Worm (Caenorhabditis elegans) whole organism, late embryonic: Measurements from ENCODE around the gene B0507.6.

Experiments used
- C38D4.7 ChIP-seq: fragments of 200-800 bp; sonication (Bioruptor generic); optimal IDR thresholded peaks from 2 replicates; lab custom pipeline; 2018; ENCODE audit warnings: mild to moderate bottlenecking, missing genetic modification characterization, moderate library complexity, missing compliant biosample characterization
- K02D7.2 ChIP-seq: sonication (generic microtip); optimal IDR thresholded peaks from 2 replicates; lab custom pipeline; 2017; ENCODE audit warnings: mild to moderate bottlenecking, missing genetic modification characterization, missing compliant biosample characterization
- Y22D7AL.16 ChIP-seq: sonication (generic microtip); optimal IDR thresholded peaks from 2 replicates; lab custom pipeline; 2016; ENCODE audit warnings: missing genetic modification characterization, missing compliant biosample characterization
- ama-1 ChIP-seq: fragments of 150-350 bp; optimal IDR thresholded peaks from 2 replicates; lab custom pipeline; 2014
- ceh-18 ChIP-seq: sonication (generic microtip); optimal IDR thresholded peaks from 2 replicates; lab custom pipeline; 2016; ENCODE audit warnings: missing genetic modification characterization, missing compliant biosample characterization
- ceh-19 ChIP-seq: fragments of 200-800 bp; sonication (Bioruptor generic); optimal IDR thresholded peaks from 2 replicates; lab custom pipeline; 2018; ENCODE audit warnings: mild to moderate bottlenecking, missing genetic modification characterization, missing compliant biosample characterization
- ceh-2 ChIP-seq: sonication (generic microtip); optimal IDR thresholded peaks from 2 replicates; lab custom pipeline; 2016; ENCODE audit warnings: missing genotype, missing genetic modification characterization, missing compliant biosample characterization
- ceh-22 ChIP-seq: sonication (generic microtip); optimal IDR thresholded peaks from 2 replicates; lab custom pipeline; 2017; ENCODE audit warnings: missing biosample characterization, missing genetic modification characterization
- ceh-24 ChIP-seq: sonication (generic microtip); optimal IDR thresholded peaks from 2 replicates; lab custom pipeline; 2016; ENCODE audit warnings: mild to moderate bottlenecking, missing genetic modification characterization, missing compliant biosample characterization
- ceh-30 ChIP-seq: fragments of 150-350 bp; optimal IDR thresholded peaks from 2 replicates; lab custom pipeline; 2014; ENCODE audit warnings: missing biosample characterization, missing genetic modification characterization
- ceh-31 ChIP-seq: sonication (generic microtip); optimal IDR thresholded peaks from 2 replicates; lab custom pipeline; 2016; ENCODE audit warnings: missing genetic modification characterization, missing compliant biosample characterization
- che-1 ChIP-seq: sonication (generic microtip); optimal IDR thresholded peaks from 2 replicates; lab custom pipeline; 2016; ENCODE audit warnings: mild to moderate bottlenecking, missing genetic modification characterization, missing compliant biosample characterization
- dmd-4 ChIP-seq: sonication (generic microtip); optimal IDR thresholded peaks from 2 replicates; lab custom pipeline; 2016; ENCODE audit warnings: borderline replicate concordance, missing genetic modification characterization, missing compliant biosample characterization
- elt-2 ChIP-seq: sonication (generic microtip); optimal IDR thresholded peaks from 2 replicates; lab custom pipeline; 2016; ENCODE audit warnings: missing genetic modification reagents, missing genetic modification characterization, missing compliant biosample characterization
- fax-1 ChIP-seq: sonication (generic microtip); optimal IDR thresholded peaks from 2 replicates; lab custom pipeline; 2016; ENCODE audit warnings: missing genotype, missing genetic modification characterization, missing compliant biosample characterization
- fkh-10 ChIP-seq: fragments of 150-350 bp; optimal IDR thresholded peaks from 2 replicates; lab custom pipeline; 2014; ENCODE audit warnings: missing biosample characterization, missing genetic modification reagents, missing genetic modification characterization
- hlh-13 ChIP-seq: fragments of 200-800 bp; sonication (Bioruptor generic); optimal IDR thresholded peaks from 2 replicates; lab custom pipeline; 2018; ENCODE audit warnings: mild to moderate bottlenecking, missing genetic modification characterization, missing compliant biosample characterization
- hlh-15 ChIP-seq: sonication (generic microtip); optimal IDR thresholded peaks from 2 replicates; lab custom pipeline; 2016; ENCODE audit warnings: missing genetic modification characterization, missing compliant biosample characterization
- lim-6 ChIP-seq: sonication (generic microtip); optimal IDR thresholded peaks from 2 replicates; lab custom pipeline; 2016; ENCODE audit warnings: missing genetic modification characterization, missing compliant biosample characterization
- lin-11 ChIP-seq: fragments of 200-800 bp; sonication (Bioruptor generic); optimal IDR thresholded peaks from 2 replicates; lab custom pipeline; 2018; ENCODE audit warnings: mild to moderate bottlenecking, missing genetic modification characterization, missing compliant biosample characterization
- madf-2 ChIP-seq: sonication (generic microtip); optimal IDR thresholded peaks from 2 replicates; lab custom pipeline; 2017; ENCODE audit warnings: missing genetic modification characterization, missing compliant biosample characterization
- nhr-11 ChIP-seq: fragments of 150-350 bp; optimal IDR thresholded peaks from 2 replicates; lab custom pipeline; 2014; ENCODE audit warnings: missing biosample characterization, missing genetic modification characterization
- npax-4 ChIP-seq: sonication (generic microtip); optimal IDR thresholded peaks from 2 replicates; lab custom pipeline; 2016; ENCODE audit warnings: missing genetic modification characterization, missing compliant biosample characterization
- odd-2 ChIP-seq: sonication (generic microtip); optimal IDR thresholded peaks from 2 replicates; lab custom pipeline; 2017; ENCODE audit warnings: antibody characterized with exemption, mild to moderate bottlenecking, missing genetic modification characterization, missing compliant biosample characterization
- pax-1 ChIP-seq: fragments of 150-350 bp; optimal IDR thresholded peaks from 2 replicates; lab custom pipeline; 2014; ENCODE audit warnings: missing biosample characterization, missing genetic modification characterization
- pha-2 ChIP-seq: sonication (generic microtip); optimal IDR thresholded peaks from 2 replicates; lab custom pipeline; 2017; ENCODE audit warnings: mild to moderate bottlenecking, missing genetic modification characterization, missing compliant biosample characterization
- pha-4 ChIP-seq: fragments of 150-350 bp; optimal IDR thresholded peaks from 2 replicates; lab custom pipeline; 2018; ENCODE audit warnings: missing biosample characterization, missing genetic modification reagents, missing genetic modification characterization
- pqm-1 ChIP-seq: sonication (generic microtip); optimal IDR thresholded peaks from 2 replicates; lab custom pipeline; 2016; ENCODE audit warnings: missing genetic modification characterization, missing compliant biosample characterization
- pros-1 ChIP-seq: fragments of 150-350 bp; optimal IDR thresholded peaks from 2 replicates; lab custom pipeline; 2014; ENCODE audit warnings: missing biosample characterization, missing genetic modification reagents, missing genetic modification characterization
- rnt-1 ChIP-seq: sonication (generic microtip); optimal IDR thresholded peaks from 2 replicates; lab custom pipeline; 2016; ENCODE audit warnings: missing genetic modification characterization, missing compliant biosample characterization
- sox-2 ChIP-seq: fragments of 200-800 bp; sonication (Bioruptor generic); IDR thresholded peaks from 2 replicates; pipeline ENCODE4 v1.3.6; 2022; ENCODE audit warnings: missing genetic modification reagents, missing genetic modification characterization, missing compliant biosample characterization
- sox-4 ChIP-seq: sonication (generic microtip); optimal IDR thresholded peaks from 2 replicates; lab custom pipeline; 2017; ENCODE audit warnings: mild to moderate bottlenecking, missing genetic modification characterization, inconsistent platforms, missing compliant biosample characterization
- syd-9 ChIP-seq: sonication (generic microtip); optimal IDR thresholded peaks from 2 replicates; lab custom pipeline; 2016; ENCODE audit warnings: mild to moderate bottlenecking, missing genetic modification characterization, moderate library complexity, missing compliant biosample characterization
- ttx-3 ChIP-seq: sonication (generic microtip); optimal IDR thresholded peaks from 2 replicates; lab custom pipeline; 2016; ENCODE audit warnings: missing genetic modification reagents, missing genetic modification characterization, missing compliant biosample characterization
- unc-3 ChIP-seq, 2 experiments: fragments of 200-800 bp in 1 of 2; sonication (Bioruptor generic) in 1 of 2; sonication (generic microtip) in 1 of 2; conservative IDR thresholded peaks in 1 of 2; optimal IDR thresholded peaks in 1 of 2; 2 replicates each; pipeline versions ENCODE4 v1.3.6 to Lab custom; 2016 to 2022; ENCODE audit warnings: missing compliant biosample characterization in 2 of 2, missing genetic modification characterization in 2 of 2, missing genetic modification reagents in 1 of 2
- unc-42 ChIP-seq: sonication (generic microtip); optimal IDR thresholded peaks from 2 replicates; lab custom pipeline; 2016; ENCODE audit warnings: missing genotype, missing genetic modification characterization, missing compliant biosample characterization
- unc-86 ChIP-seq: sonication (generic microtip); optimal IDR thresholded peaks from 2 replicates; lab custom pipeline; 2016; ENCODE audit warnings: missing genetic modification characterization, missing compliant biosample characterization
- zip-5 ChIP-seq: sonication (generic microtip); optimal IDR thresholded peaks from 2 replicates; lab custom pipeline; 2016; ENCODE audit warnings: missing genetic modification characterization, missing compliant biosample characterization
- ztf-16 ChIP-seq: sonication (generic microtip); optimal IDR thresholded peaks from 2 replicates; lab custom pipeline; 2017; ENCODE audit warnings: missing genetic modification characterization, missing compliant biosample characterization

B0507.6 gene

ce11 chrV:8754670-8755069 lies 8.7 kb downstream of the B0507.6 start, which contains the start of gene B0507.4:
Gene B0507.4, plus strand, starts transcription at chrV:8754970.
- TF ChIP-seq syd-9 (tag; lab: Kevin White, UChicago) (no peak), pha-4 (tag; lab: Kevin White, UChicago) (no peak), nhr-11 (tag; lab: Kevin White, UChicago) (no peak), dmd-4 (tag; lab: Kevin White, UChicago) (no peak), ceh-30 (no peak), ttx-3 (no peak), pros-1 (tag; lab: Kevin White, UChicago) (no peak), sox-4 (no peak), K02D7.2 (tag; lab: Kevin White, UChicago) (no peak), ceh-18 (tag; lab: Kevin White, UChicago) (no peak), C38D4.7 (no peak)

ce11 chrV:8758618-8759017 lies 12.7 kb downstream of the B0507.6 start, which contains the start of gene B0507.7:
Gene B0507.7, minus strand, starts transcription at chrV:8758718.
- TF ChIP-seq lin-11 (tag; lab: Kevin White, UChicago) (no peak), Y22D7AL.16 (no peak), hlh-15 (no peak), ceh-24 (tag; lab: Kevin White, UChicago) (no peak), rnt-1 (tag; lab: Kevin White, UChicago) (no peak), pqm-1 (no peak), ceh-31 (no peak), fax-1 (no peak), unc-42 (tag; lab: Kevin White, UChicago) (no peak), che-1 (tag; lab: Kevin White, UChicago) (no peak), odd-2 (tag; lab: Kevin White, UChicago) (no peak), unc-3 (GFP tag; conservative IDR thresholded peaks at IDR 0.05; lab: Robert Waterston, UW) (no peak), unc-3 (tag; optimal IDR thresholded peaks at IDR 0.05; lab: Kevin White, UChicago) (no peak), pha-4 (tag; lab: Kevin White, UChicago) (no peak), lim-6 (tag; lab: Kevin White, UChicago) (no peak), hlh-13 (GFP tag; lab: Kevin White, UChicago) (no peak)

ce11 chrV:8760416-8760815 lies 14.5 kb downstream of the B0507.6 start, which contains the start of gene ddn-1:
Gene ddn-1, minus strand, starts transcription at chrV:8760516.
- no peak for TF ChIP-seq ceh-22 (tag; lab: Kevin White, UChicago)
- TF ChIP-seq syd-9 (tag; lab: Kevin White, UChicago): no peak
- no peak for TF ChIP-seq ama-1 (lab: Kevin White, UChicago)
- no peak for TF ChIP-seq sox-4
- TF ChIP-seq ceh-30: no peak
- TF ChIP-seq ceh-19: no peak
- no peak for TF ChIP-seq zip-5 (tag; lab: Kevin White, UChicago)
- TF ChIP-seq dmd-4 (tag; lab: Kevin White, UChicago): no peak
- TF ChIP-seq nhr-11 (tag; lab: Kevin White, UChicago): no peak
- TF ChIP-seq unc-3 (GFP tag; conservative IDR thresholded peaks at IDR 0.05; lab: Robert Waterston, UW): no peak
- no peak for TF ChIP-seq unc-3 (tag; optimal IDR thresholded peaks at IDR 0.05; lab: Kevin White, UChicago)
- no peak for TF ChIP-seq elt-2
- no peak for TF ChIP-seq odd-2 (tag; lab: Kevin White, UChicago)
- no peak for TF ChIP-seq K02D7.2 (tag; lab: Kevin White, UChicago)
- no peak for TF ChIP-seq Y22D7AL.16
- no peak for TF ChIP-seq fkh-10 (GFP tag; lab: Kevin White, UChicago)
- no peak for TF ChIP-seq ztf-16 (tag; lab: Kevin White, UChicago)

DNA sequence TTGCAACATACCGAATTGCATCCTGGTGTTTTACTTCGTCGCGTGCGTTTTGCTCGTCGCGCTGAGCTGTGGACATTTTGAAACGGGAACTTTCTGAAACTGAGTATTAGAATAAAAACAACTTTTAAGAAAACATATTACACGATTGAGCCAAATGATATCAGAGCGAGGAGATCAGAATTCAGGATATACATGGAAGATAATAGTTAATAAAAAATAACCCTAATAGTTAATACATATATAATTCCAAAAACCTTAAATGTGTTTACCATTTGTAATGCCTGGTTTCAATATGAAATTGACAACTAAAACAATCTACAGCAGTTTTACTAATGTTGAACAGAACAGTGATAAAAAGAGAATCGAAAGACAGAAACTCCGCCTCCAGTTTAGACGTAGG lies 16.9 kb downstream of the B0507.6 start, which contains the start of gene B0507.8:
B0507.8 (minus strand) TSS at position 101 of the 400 bp plus-strand sequence.
- TF ChIP-seq K02D7.2 (tag; lab: Kevin White, UChicago): no peak
- no peak for TF ChIP-seq che-1 (tag; lab: Kevin White, UChicago)
- TF ChIP-seq ceh-2: no peak
- TF ChIP-seq unc-86 (tag; lab: Kevin White, UChicago): no peak
- TF ChIP-seq pha-2: no peak
- TF ChIP-seq npax-4 (tag; lab: Kevin White, UChicago): no peak
- TF ChIP-seq pax-1 (tag; lab: Kevin White, UChicago): no peak
- no peak for TF ChIP-seq lin-11 (tag; lab: Kevin White, UChicago)
- TF ChIP-seq ceh-18 (tag; lab: Kevin White, UChicago): no peak
- no peak for TF ChIP-seq sox-2 (GFP tag; lab: Robert Waterston, UW)
- no peak for TF ChIP-seq madf-2 (tag; lab: Kevin White, UChicago)
